Worm (Caenorhabditis elegans) whole organism, midembryonic: ENCODE data around the gene Y39A3CL.3.

Source experiments
- T22C8.4 ChIP-seq: fragments of 200-800 bp; sonication (Bioruptor generic); IDR thresholded peaks from 2 replicates; pipeline ENCODE4 v1.3.6; 2022; ENCODE audit warnings: missing genetic modification characterization, missing compliant biosample characterization
- cog-1 ChIP-seq: sonication (generic microtip); optimal IDR thresholded peaks from 2 replicates; lab custom pipeline; 2016; ENCODE audit warnings: missing genetic modification characterization, missing compliant biosample characterization
- flt-1 ChIP-seq: fragments of 200-800 bp; sonication (Bioruptor generic); IDR thresholded peaks from 2 replicates; pipeline ENCODE4 v1.3.6; 2022; ENCODE audit warnings: missing genetic modification characterization, missing compliant biosample characterization
- klf-2 ChIP-seq: fragments of 200-800 bp; sonication (Bioruptor generic); conservative IDR thresholded peaks from 2 replicates; pipeline ENCODE4 v1.3.6; 2022; ENCODE audit warnings: missing genetic modification reagents, missing genetic modification characterization, missing compliant biosample characterization
- med-1 ChIP-seq: sonication (generic microtip); optimal IDR thresholded peaks from 2 replicates; lab custom pipeline; 2017; ENCODE audit warnings: missing genetic modification characterization, mild to moderate bottlenecking, missing compliant biosample characterization, antibody characterized with exemption, missing genetic modification reagents; ENCODE audit not compliant: insufficient read depth
- ref-1 ChIP-seq: fragments of 200-800 bp; sonication (Bioruptor generic); conservative IDR thresholded peaks from 2 replicates; pipeline ENCODE4 v1.3.6; 2022; ENCODE audit warnings: missing genetic modification reagents, missing genetic modification characterization, missing compliant biosample characterization
- tab-1 ChIP-seq: fragments of 200-800 bp; sonication (Bioruptor generic); IDR thresholded peaks from 2 replicates; pipeline ENCODE4 v1.3.6; 2022; ENCODE audit warnings: missing genetic modification characterization, missing compliant biosample characterization
- ztf-23 ChIP-seq: fragments of 200-800 bp; sonication (Bioruptor generic); IDR thresholded peaks from 2 replicates; pipeline ENCODE4 v1.3.6; 2022; ENCODE audit warnings: missing genetic modification reagents, missing genetic modification characterization, missing compliant biosample characterization
- ztf-29 ChIP-seq: fragments of 200-800 bp; sonication (Bioruptor generic); IDR thresholded peaks from 2 replicates; pipeline ENCODE4 v1.3.6; 2022; ENCODE audit warnings: missing genetic modification reagents, missing genetic modification characterization, missing compliant biosample characterization

The Y39A3CL.3 gene

ce11 chrIII:1794100-1794499 lies 16.5 kb downstream of the Y39A3CL.3 start:
- peak; percentile 73 for TF ChIP-seq T22C8.4 (GFP tag; lab: Robert Waterston, UW)
- no peak for TF ChIP-seq ztf-23

ce11 chrIII:1799407-1799806 lies 21.8 kb downstream of the Y39A3CL.3 start:
- TF ChIP-seq T22C8.4 (GFP tag; lab: Robert Waterston, UW) = no peak
- no peak for TF ChIP-seq flt-1
- TF ChIP-seq ztf-23 = no peak
- TF ChIP-seq klf-2 (GFP tag; lab: Robert Waterston, UW) = no peak
- TF ChIP-seq cog-1 (tag; lab: Kevin White, UChicago) = no peak
- TF ChIP-seq ztf-29 (GFP tag; lab: Robert Waterston, UW) = no peak
- no peak for TF ChIP-seq tab-1
- no peak for TF ChIP-seq med-1 (GFP tag; lab: Kevin White, UChicago)
- no peak for TF ChIP-seq ref-1 (GFP tag; lab: Robert Waterston, UW)

DNA sequence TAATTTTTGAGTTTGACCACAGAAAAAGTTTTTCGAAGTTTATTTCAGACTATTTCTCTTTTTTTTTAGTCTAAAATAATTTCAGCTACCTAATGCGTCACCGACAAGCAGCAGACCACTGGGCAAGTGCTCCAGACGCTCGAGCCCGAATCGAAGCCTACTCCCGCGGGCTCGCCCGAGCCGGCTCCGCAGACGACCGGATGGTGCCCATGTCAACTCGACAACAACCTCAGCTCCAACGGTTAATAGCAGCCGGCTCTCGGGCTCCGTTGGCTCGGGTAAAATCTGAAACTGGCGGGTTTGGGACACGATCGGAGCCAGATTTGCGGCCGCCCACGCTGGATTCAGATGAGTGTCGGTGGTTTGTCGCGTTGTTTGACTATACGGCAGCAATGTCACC lies 25.4 kb downstream of the Y39A3CL.3 start:
- no peak for TF ChIP-seq klf-2 (GFP tag; lab: Robert Waterston, UW)
- TF ChIP-seq flt-1 = no peak
- no peak for TF ChIP-seq ref-1 (GFP tag; lab: Robert Waterston, UW)
- no peak for TF ChIP-seq tab-1

ce11 chrIII:1804477-1804876 lies 26.9 kb downstream of the Y39A3CL.3 start:
- TF ChIP-seq ztf-23 = no peak

ce11 chrIII:1805415-1806008 lies 27.9 kb downstream of the Y39A3CL.3 start:
- no peak for TF ChIP-seq med-1 (GFP tag; lab: Kevin White, UChicago)
- TF ChIP-seq klf-2 (GFP tag; lab: Robert Waterston, UW) = no peak
- TF ChIP-seq ref-1 (GFP tag; lab: Robert Waterston, UW) = no peak
- peak; percentile 87 for TF ChIP-seq T22C8.4 (GFP tag; lab: Robert Waterston, UW)

- TF ChIP-seq med-1 (GFP tag; lab: Kevin White, UChicago) = no peak
- peak; percentile 84 for TF ChIP-seq T22C8.4 (GFP tag; lab: Robert Waterston, UW)
Measured at ce11 chrIII:1806183-1806798, 28.7 kb downstream of the Y39A3CL.3 start.

DNA sequence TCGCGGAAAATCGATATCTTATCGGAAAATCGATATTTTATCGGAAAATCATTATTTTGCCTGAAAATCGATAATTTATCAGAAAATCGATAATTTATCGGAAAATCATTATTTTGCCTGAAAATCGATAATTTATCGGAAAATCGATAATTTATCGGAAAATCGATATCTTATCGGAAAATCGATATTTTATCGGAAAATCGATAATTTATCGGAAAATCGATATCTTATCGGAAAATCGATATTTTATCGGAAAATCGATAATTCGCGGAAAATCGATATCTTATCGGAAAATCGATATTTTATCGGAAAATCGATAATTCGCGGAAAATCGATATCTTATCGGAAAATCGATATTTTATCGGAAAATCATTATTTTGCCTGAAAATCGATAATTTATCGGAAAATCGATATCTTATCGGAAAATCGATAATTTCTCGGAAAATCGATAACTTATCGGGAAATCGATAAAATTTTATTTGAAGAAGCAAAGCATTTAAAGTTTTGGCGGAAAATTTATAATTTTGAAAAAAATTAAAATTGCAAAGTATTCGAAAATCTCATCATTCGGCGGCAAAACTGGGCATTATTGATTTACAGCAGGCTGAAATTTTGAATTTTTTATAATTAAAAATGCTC lies 29.8 kb downstream of the Y39A3CL.3 start:
- TF ChIP-seq T22C8.4 (GFP tag; lab: Robert Waterston, UW) = peak; percentile 98

DNA sequence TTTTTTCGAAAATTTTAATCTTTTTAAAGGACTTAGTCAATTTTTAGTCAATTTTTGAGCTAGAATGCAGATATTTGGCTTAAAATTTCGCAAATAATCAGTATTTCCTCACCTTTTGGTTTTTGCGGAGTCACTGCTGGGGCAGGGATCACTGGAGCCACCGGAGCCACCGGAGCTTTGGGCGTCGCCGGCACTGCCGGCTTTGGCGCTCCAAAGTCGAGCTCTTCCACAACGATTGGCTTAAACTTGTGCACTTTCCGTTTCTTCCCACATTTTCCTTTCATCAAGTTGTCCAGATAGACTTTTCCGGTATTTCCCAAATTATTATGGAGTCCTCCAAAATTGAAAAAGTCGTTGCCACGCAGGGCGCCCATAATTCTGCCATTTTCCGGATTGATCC lies 36.7 kb downstream of the Y39A3CL.3 start:
- no peak for TF ChIP-seq med-1 (GFP tag; lab: Kevin White, UChicago)
- TF ChIP-seq klf-2 (GFP tag; lab: Robert Waterston, UW) = no peak
- TF ChIP-seq flt-1 = no peak
- TF ChIP-seq ztf-23 = no peak
- TF ChIP-seq cog-1 (tag; lab: Kevin White, UChicago) = no peak
- no peak for TF ChIP-seq ref-1 (GFP tag; lab: Robert Waterston, UW)
- no peak for TF ChIP-seq ztf-29 (GFP tag; lab: Robert Waterston, UW)
- no peak for TF ChIP-seq tab-1
- TF ChIP-seq T22C8.4 (GFP tag; lab: Robert Waterston, UW) = no peak

ce11 chrIII:1818001-1818655 lies 40.5 kb downstream of the Y39A3CL.3 start, which contains the start of gene clp-4:
clp-4 (minus strand) TSS chrIII:1818323.
- no peak for TF ChIP-seq ref-1 (GFP tag; lab: Robert Waterston, UW)

DNA sequence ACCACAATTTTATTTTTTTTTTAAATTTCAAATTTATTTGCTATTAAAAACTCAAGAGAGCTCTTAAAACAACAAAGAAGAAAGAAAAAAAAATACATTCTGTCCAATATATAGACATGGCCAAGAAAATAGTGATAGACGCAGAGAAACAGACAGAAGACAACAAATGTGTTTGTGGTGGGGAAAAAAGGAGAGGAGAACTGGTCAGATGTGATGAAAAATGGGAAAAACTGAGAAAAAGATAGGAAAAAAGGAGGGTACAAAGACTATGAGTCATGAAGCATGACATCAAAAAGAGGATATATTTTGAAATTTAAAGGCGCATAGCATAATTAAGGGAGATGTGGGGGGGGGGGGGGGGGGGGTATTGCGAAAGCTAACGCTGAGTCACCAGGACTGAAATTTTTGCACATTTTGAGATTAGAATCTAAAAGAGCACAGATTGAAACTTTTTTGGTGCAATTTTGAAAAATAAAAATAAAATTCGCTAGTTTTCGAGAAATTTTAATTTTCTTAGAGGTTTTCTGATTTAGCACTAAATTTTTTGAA lies 41.5 kb downstream of the Y39A3CL.3 start:
- TF ChIP-seq med-1 (GFP tag; lab: Kevin White, UChicago) (no peak), flt-1 (no peak), ref-1 (GFP tag; lab: Robert Waterston, UW) (no peak), ztf-29 (GFP tag; lab: Robert Waterston, UW) (no peak), cog-1 (tag; lab: Kevin White, UChicago) (no peak), T22C8.4 (GFP tag; lab: Robert Waterston, UW) (no peak), ztf-23 (no peak), tab-1 (no peak), klf-2 (GFP tag; lab: Robert Waterston, UW) (no peak)
